Fruit fly (Drosophila melanogaster): Measurements from ENCODE around the gene CG15535.

The CG15535 gene

DNA sequence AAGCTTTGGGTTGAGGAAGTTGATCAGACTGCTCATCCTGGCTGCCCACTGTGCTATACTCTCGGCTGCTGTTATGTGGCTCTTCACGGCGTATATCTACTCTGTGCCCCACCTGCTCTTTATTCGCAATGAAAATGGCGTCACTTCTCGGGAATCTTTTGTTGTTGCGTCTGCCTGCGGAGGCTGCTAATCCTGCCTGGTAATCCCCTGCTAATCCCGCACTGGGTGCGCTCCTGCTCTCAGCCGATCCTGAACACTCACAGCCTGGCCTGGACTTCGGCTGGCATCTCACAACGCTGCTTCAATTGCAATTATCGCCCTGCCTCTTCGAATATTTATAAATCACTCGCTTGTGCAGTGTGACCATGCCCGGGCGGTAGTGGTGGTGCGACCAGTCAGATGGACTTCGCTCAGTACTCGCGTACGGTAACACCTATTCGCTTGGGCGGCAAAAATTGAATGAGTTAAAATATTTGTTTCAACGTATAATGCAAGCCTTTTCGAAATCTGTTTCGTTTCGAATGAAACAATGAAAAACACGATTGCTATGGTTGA, 4.2 kb upstream of the CG15535 start, which contains the start of gene CG2218 (continued):
- TF ChIP-seq CG18764 (GFP tag; optimal IDR thresholded peaks at IDR 0.05) (no peak), BEAF-32 (GFP tag; optimal IDR thresholded peaks at IDR 0.05) (peak; percentile 59), salm (tag; optimal IDR thresholded peaks at IDR 0.05) (no peak), schlank (tag; optimal IDR thresholded peaks at IDR 0.05) (no peak), CG4707 (GFP tag; optimal IDR thresholded peaks at IDR 0.05) (no peak), fd102C (GFP tag; optimal IDR thresholded peaks at IDR 0.05) (no peak), Hmx (GFP tag; optimal IDR thresholded peaks at IDR 0.05) (no peak), Ptx1 (GFP tag; IDR thresholded peaks at IDR 0.05) (no peak), zf30C (GFP tag; optimal IDR thresholded peaks at IDR 0.05) (no peak), BtbVII (GFP tag; optimal IDR thresholded peaks at IDR 0.05) (no peak), CG11398 (GFP tag; optimal IDR thresholded peaks at IDR 0.05) (no peak), CG33557 (GFP tag; optimal IDR thresholded peaks at IDR 0.05) (no peak), vvl (GFP tag; IDR thresholded peaks at IDR 0.05) (peak; percentile 28; the same call in 1 of the 2 replicates), usp (GFP tag; optimal IDR thresholded peaks at IDR 0.05) (no peak), otp (GFP tag; IDR thresholded peaks at IDR 0.05) (no peak), CHES-1-like (GFP tag; optimal IDR thresholded peaks at IDR 0.05) (peak; percentile 25), CG16779 (GFP tag; IDR thresholded peaks at IDR 0.05) (no peak), CG11093 (GFP tag; IDR thresholded peaks at IDR 0.05) (no peak), CG15011 (GFP tag; optimal IDR thresholded peaks at IDR 0.05) (no peak), Blimp-1 (GFP tag; optimal IDR thresholded peaks at IDR 0.05) (no peak), CG6813 (GFP tag; optimal IDR thresholded peaks at IDR 0.05) (no peak), esg (GFP tag; conservative IDR thresholded peaks at IDR 0.05) (no peak), Sox100B (GFP tag; optimal IDR thresholded peaks at IDR 0.05) (no peak), NfI (GFP tag; optimal IDR thresholded peaks at IDR 0.05) (no peak), gt (GFP tag; IDR thresholded peaks at IDR 0.05) (no peak), CG16813 (GFP tag; IDR thresholded peaks at IDR 0.05; ENCODE audit: partially characterized antibody) (peak; percentile 34; the same call in 2 of the 3 replicates), CG12942 (GFP tag; optimal IDR thresholded peaks at IDR 0.05) (no peak), bab2 (GFP tag; optimal IDR thresholded peaks at IDR 0.05) (no peak), so (GFP tag; IDR thresholded peaks at IDR 0.05) (no peak), CG30020 (tag; optimal IDR thresholded peaks at IDR 0.05) (no peak), CG14710 (tag; optimal IDR thresholded peaks at IDR 0.05) (peak; percentile 65), GATAe (GFP tag; conservative IDR thresholded peaks at IDR 0.05) (no peak; the same call in 1 of the 2 replicates), crc (GFP tag; optimal IDR thresholded peaks at IDR 0.05) (no peak), CG10543 (GFP tag; optimal IDR thresholded peaks at IDR 0.05) (no peak), CG17361 (GFP tag; IDR thresholded peaks at IDR 0.05) (no peak), stwl (tag; optimal IDR thresholded peaks at IDR 0.05) (peak; percentile 95), wor (GFP tag; IDR thresholded peaks at IDR 0.05) (no peak), kni (GFP tag; optimal IDR thresholded peaks at IDR 0.05) (no peak), trh (GFP tag; optimal IDR thresholded peaks at IDR 0.05) (no peak), CG14014 (GFP tag; IDR thresholded peaks at IDR 0.05) (no peak), CG15601 (tag; optimal IDR thresholded peaks at IDR 0.05) (no peak), Atf-2 (GFP tag; optimal IDR thresholded peaks at IDR 0.05) (no peak), corto (GFP tag; optimal IDR thresholded peaks at IDR 0.05) (no peak), Ets65A (GFP tag) (no peak), zen2 (GFP tag; IDR thresholded peaks at IDR 0.05; ENCODE audit: partially characterized antibody) (no peak), CG7786 (GFP tag; optimal IDR thresholded peaks at IDR 0.05) (no peak), fd3F (GFP tag; optimal IDR thresholded peaks at IDR 0.05) (no peak), phol (tag; optimal IDR thresholded peaks at IDR 0.05) (peak; percentile 91), tx (GFP tag; optimal IDR thresholded peaks at IDR 0.05) (no peak), al (GFP tag; IDR thresholded peaks at IDR 0.05) (no peak), ranshi (GFP tag; IDR thresholded peaks at IDR 0.05) (no peak)

Measured in whole organism, embryonic.